Worm (Caenorhabditis elegans) whole organism, L1 larva: ENCODE results near the gene T05A8.6.
A peak's percentile ranks its signal among the peaks of the same experiment; 100 is the strongest.

Experiments used
- C16A3.4 ChIP-seq: fragments of 150-350 bp; optimal IDR thresholded peaks from 2 replicates; lab custom pipeline; 2014; ENCODE audit warnings: missing biosample characterization, missing genetic modification characterization
- C34B4.2 ChIP-seq: sonication (generic microtip); optimal IDR thresholded peaks from 2 replicates; lab custom pipeline; 2017; ENCODE audit warnings: mild to moderate bottlenecking, missing genetic modification characterization, missing compliant biosample characterization
- Y116A8C.19 ChIP-seq: sonication (generic microtip); optimal IDR thresholded peaks from 2 replicates; lab custom pipeline; 2016; ENCODE audit warnings: missing compliant biosample characterization, missing genetic modification characterization, borderline replicate concordance
- aha-1 ChIP-seq: fragments of 150-350 bp; optimal IDR thresholded peaks from 2 replicates; lab custom pipeline; 2014; ENCODE audit warnings: missing biosample characterization, missing genetic modification characterization
- alr-1 ChIP-seq: fragments of 200-800 bp; sonication (Bioruptor generic); optimal IDR thresholded peaks from 2 replicates; lab custom pipeline; 2018; ENCODE audit warnings: borderline replicate concordance, mild to moderate bottlenecking, missing genetic modification characterization, missing compliant biosample characterization
- blmp-1 ChIP-seq: fragments of 150-350 bp; optimal IDR thresholded peaks from 2 replicates; lab custom pipeline; 2014; ENCODE audit warnings: missing biosample characterization, missing genetic modification characterization
- ceh-8 ChIP-seq: fragments of 200-800 bp; sonication (Bioruptor generic); optimal IDR thresholded peaks from 2 replicates; lab custom pipeline; 2018; ENCODE audit warnings: mild to moderate bottlenecking, missing genetic modification characterization, moderate library complexity, missing compliant biosample characterization
- ceh-82 ChIP-seq, 3 experiments: fragments of 150-350 bp in 1 of 3; sonication (generic microtip) in 2 of 3; optimal IDR thresholded peaks; 2 replicates each; lab custom pipeline; 2014 to 2017; ENCODE audit warnings: missing biosample characterization in 3 of 3, missing genetic modification characterization in 3 of 3
- efl-1 ChIP-seq, 4 experiments: fragments of 150-350 bp; optimal IDR thresholded peaks in 3 of 4; peaks in 1 of 4; 1 replicate in 1 of 4; 2 replicates in 3 of 4; lab custom pipeline; 2014; ENCODE audit warnings: missing biosample characterization in 2 of 4, missing genetic modification characterization in 2 of 4, missing genetic modification reagents in 2 of 4
- egl-13 ChIP-seq: sonication (generic microtip); optimal IDR thresholded peaks from 2 replicates; lab custom pipeline; 2016; ENCODE audit warnings: missing genotype, missing genetic modification reagents, missing genetic modification characterization, missing compliant biosample characterization
- egl-27 ChIP-seq, 2 experiments: fragments of 150-350 bp in 1 of 2; sonication (generic microtip); optimal IDR thresholded peaks; 3 replicates each; lab custom pipeline; 2017 to 2018; ENCODE audit warnings: missing biosample characterization in 2 of 2, missing genetic modification characterization in 2 of 2, missing genetic modification reagents in 2 of 2
- elt-2 ChIP-seq: sonication (generic microtip); optimal IDR thresholded peaks from 2 replicates; lab custom pipeline; 2016; ENCODE audit warnings: missing genetic modification characterization, mild to moderate bottlenecking, inconsistent platforms, missing compliant biosample characterization, missing genetic modification reagents
- elt-3 ChIP-seq, 6 experiments: fragments of 150-350 bp in 1 of 6; sonication (generic microtip); optimal IDR thresholded peaks; 2 replicates each; lab custom pipeline; 2017 to 2018; ENCODE audit warnings: missing biosample characterization in 6 of 6, missing genetic modification characterization in 6 of 6, inconsistent platforms in 1 of 6
- fkh-10 ChIP-seq: sonication (generic microtip); optimal IDR thresholded peaks from 2 replicates; lab custom pipeline; 2017; ENCODE audit warnings: missing biosample characterization, missing genetic modification reagents, missing genetic modification characterization
- fkh-4 ChIP-seq: sonication (generic microtip); optimal IDR thresholded peaks from 2 replicates; lab custom pipeline; 2016; ENCODE audit warnings: missing compliant biosample characterization, missing genetic modification characterization, borderline replicate concordance
- fkh-8 ChIP-seq: sonication (generic microtip); optimal IDR thresholded peaks from 2 replicates; lab custom pipeline; 2016; ENCODE audit warnings: mild to moderate bottlenecking, missing genetic modification characterization, missing compliant biosample characterization
- hlh-17 ChIP-seq: fragments of 200-800 bp; sonication (Bioruptor generic); optimal IDR thresholded peaks from 2 replicates; lab custom pipeline; 2018; ENCODE audit warnings: missing genetic modification characterization, mild to moderate bottlenecking, missing compliant biosample characterization, moderate library complexity, borderline replicate concordance
- isw-1 ChIP-seq: fragments of 200-800 bp; sonication (Bioruptor generic); IDR thresholded peaks from 2 replicates; pipeline ENCODE4 v1.3.6; 2022; ENCODE audit warnings: missing genetic modification characterization, missing compliant biosample characterization
- lin-14 ChIP-seq: fragments of 200-800 bp; sonication (Bioruptor generic); optimal IDR thresholded peaks from 2 replicates; lab custom pipeline; 2018; ENCODE audit warnings: mild to moderate bottlenecking, missing genetic modification characterization, moderate library complexity, missing compliant biosample characterization
- lin-35 ChIP-seq, 2 experiments: fragments of 150-350 bp; optimal IDR thresholded peaks; 2 replicates each; lab custom pipeline; 2014; ENCODE audit warnings: missing biosample characterization in 2 of 2, missing genetic modification characterization in 2 of 2, missing genetic modification reagents in 2 of 2
- lir-3 ChIP-seq: sonication (generic microtip); optimal IDR thresholded peaks from 2 replicates; lab custom pipeline; 2016; ENCODE audit warnings: mild to moderate bottlenecking, missing genetic modification characterization, moderate library complexity, missing compliant biosample characterization; ENCODE audit not compliant: poor library complexity
- lsy-2 ChIP-seq, 2 experiments: fragments of 150-350 bp; optimal IDR thresholded peaks; 2 replicates each; lab custom pipeline; 2014; ENCODE audit warnings: missing biosample characterization in 2 of 2, missing genetic modification characterization in 2 of 2
- mab-9 ChIP-seq: fragments of 200-800 bp; sonication (Bioruptor generic); IDR thresholded peaks from 2 replicates; pipeline ENCODE4 v1.3.6; 2022; ENCODE audit warnings: missing genetic modification reagents, missing genetic modification characterization, missing compliant biosample characterization
- mdl-1 ChIP-seq, 2 experiments: fragments of 150-350 bp; optimal IDR thresholded peaks; 2 replicates each; lab custom pipeline; 2014 to 2017; ENCODE audit warnings: missing biosample characterization in 2 of 2, missing genetic modification characterization in 2 of 2, inconsistent platforms in 1 of 2
- nhr-11 ChIP-seq: fragments of 150-350 bp; optimal IDR thresholded peaks from 2 replicates; lab custom pipeline; 2014; ENCODE audit warnings: missing biosample characterization, missing genetic modification characterization
- nhr-12 ChIP-seq: sonication (generic microtip); optimal IDR thresholded peaks from 2 replicates; lab custom pipeline; 2017; ENCODE audit warnings: missing biosample characterization, missing genetic modification characterization
- nhr-20 ChIP-seq: sonication (generic microtip); optimal IDR thresholded peaks from 2 replicates; lab custom pipeline; 2016; ENCODE audit warnings: mild to moderate bottlenecking, missing genetic modification characterization, missing compliant biosample characterization
- nhr-237 ChIP-seq: fragments of 150-350 bp; optimal IDR thresholded peaks from 2 replicates; lab custom pipeline; 2014; ENCODE audit warnings: missing biosample characterization, missing genetic modification characterization
- nhr-28 ChIP-seq: fragments of 150-350 bp; optimal IDR thresholded peaks from 2 replicates; lab custom pipeline; 2014; ENCODE audit warnings: missing biosample characterization, missing genetic modification characterization
- nhr-47 ChIP-seq: sonication (generic microtip); optimal IDR thresholded peaks from 2 replicates; lab custom pipeline; 2016; ENCODE audit warnings: mild to moderate bottlenecking, missing genetic modification characterization, moderate library complexity, missing compliant biosample characterization
- nhr-71 ChIP-seq: sonication (generic microtip); optimal IDR thresholded peaks from 2 replicates; lab custom pipeline; 2016; ENCODE audit warnings: mild to moderate bottlenecking, missing genetic modification characterization, moderate library complexity, missing compliant biosample characterization
- nhr-90 ChIP-seq: sonication (generic microtip); optimal IDR thresholded peaks from 2 replicates; lab custom pipeline; 2016; ENCODE audit warnings: mild to moderate bottlenecking, missing genetic modification characterization, missing compliant biosample characterization; ENCODE audit not compliant: poor library complexity
- pag-3 ChIP-seq: sonication (generic microtip); optimal IDR thresholded peaks from 2 replicates; lab custom pipeline; 2017; ENCODE audit warnings: missing genetic modification characterization, mild to moderate bottlenecking, missing compliant biosample characterization, antibody characterized with exemption, borderline replicate concordance; ENCODE audit not compliant: insufficient read depth
- pqm-1 ChIP-seq: sonication (generic microtip); optimal IDR thresholded peaks from 3 replicates; lab custom pipeline; 2017; ENCODE audit warnings: missing biosample characterization, missing genetic modification characterization
- rnt-1 ChIP-seq: sonication (generic microtip); optimal IDR thresholded peaks from 2 replicates; lab custom pipeline; 2016; ENCODE audit warnings: mild to moderate bottlenecking, missing genetic modification characterization, moderate library complexity, missing compliant biosample characterization
- sox-4 ChIP-seq: sonication (generic microtip); optimal IDR thresholded peaks from 2 replicates; lab custom pipeline; 2016; ENCODE audit warnings: missing genetic modification characterization, missing compliant biosample characterization
- sup-37 ChIP-seq: fragments of 200-800 bp; sonication (Bioruptor generic); optimal IDR thresholded peaks from 2 replicates; lab custom pipeline; 2018; ENCODE audit warnings: mild to moderate bottlenecking, missing genetic modification characterization, missing compliant biosample characterization
- swsn-7 ChIP-seq: sonication (generic microtip); optimal IDR thresholded peaks from 2 replicates; lab custom pipeline; 2016; ENCODE audit warnings: missing genetic modification characterization, missing compliant biosample characterization
- tbx-2 ChIP-seq: sonication (generic microtip); optimal IDR thresholded peaks from 2 replicates; lab custom pipeline; 2016; ENCODE audit warnings: missing genetic modification characterization, missing compliant biosample characterization
- tlp-1 ChIP-seq: fragments of 150-350 bp; optimal IDR thresholded peaks from 2 replicates; lab custom pipeline; 2014; ENCODE audit warnings: missing biosample characterization, missing genetic modification characterization
- unc-130 ChIP-seq: fragments of 150-350 bp; optimal IDR thresholded peaks from 2 replicates; lab custom pipeline; 2017; ENCODE audit warnings: missing biosample characterization, missing genetic modification characterization, inconsistent platforms
- unc-30 ChIP-seq: sonication (generic microtip); optimal IDR thresholded peaks from 2 replicates; lab custom pipeline; 2017; ENCODE audit warnings: missing biosample characterization, missing genetic modification characterization
- unc-98 ChIP-seq: fragments of 200-800 bp; sonication (Bioruptor generic); IDR thresholded peaks from 2 replicates; pipeline ENCODE4 v1.3.6; 2022; ENCODE audit warnings: missing genetic modification characterization, missing compliant biosample characterization
- xbp-1 ChIP-seq: sonication (generic microtip); optimal IDR thresholded peaks from 2 replicates; lab custom pipeline; 2016; ENCODE audit warnings: missing genetic modification characterization, missing compliant biosample characterization
- zag-1 ChIP-seq: fragments of 150-350 bp; optimal IDR thresholded peaks from 2 replicates; lab custom pipeline; 2014; ENCODE audit warnings: missing biosample characterization, missing genetic modification characterization
- zip-4 ChIP-seq: fragments of 200-800 bp; sonication (Bioruptor generic); optimal IDR thresholded peaks from 2 replicates; lab custom pipeline; 2018; ENCODE audit warnings: mild to moderate bottlenecking, missing genetic modification characterization, moderate library complexity, missing compliant biosample characterization
- ztf-11 ChIP-seq, 2 experiments: sonication (generic microtip); optimal IDR thresholded peaks; 2 replicates each; lab custom pipeline; 2016 to 2017; ENCODE audit warnings: missing genetic modification characterization in 2 of 2, missing biosample characterization in 1 of 2, missing compliant biosample characterization in 1 of 2

Gene T05A8.6

ce11 chrII:2710919-2711318 is 28.6 kb downstream of the T05A8.6 start, which contains the start of gene T05A8.2:
TSS of gene T05A8.2 (minus strand) at chrII:2711019.
- TF ChIP-seq blmp-1 (tag; lab: Kevin White, UChicago) (no peak), xbp-1 (tag; lab: Kevin White, UChicago) (no peak), unc-130 (tag; lab: Kevin White, UChicago) (no peak), aha-1 (tag; lab: Kevin White, UChicago) (no peak), nhr-11 (no peak), tbx-2 (no peak), lsy-2 (tag; optimal IDR thresholded peaks at IDR 0.05; lab: Kevin White, UChicago) (no peak), nhr-28 (tag; lab: Kevin White, UChicago) (no peak), egl-27 (tag; optimal IDR thresholded peaks at IDR 0.05; lab: Kevin White, UChicago) (no peak), fkh-4 (tag; lab: Kevin White, UChicago) (no peak), fkh-10 (no peak), nhr-237 (no peak), hlh-17 (GFP tag; lab: Kevin White, UChicago) (no peak), unc-98 (GFP tag; lab: Robert Waterston, UW) (no peak), nhr-90 (tag; lab: Kevin White, UChicago) (no peak)

ce11 chrII:2709942-2710341 is 29.6 kb downstream of the T05A8.6 start, which contains the start of gene T05A8.1:
TSS of gene T05A8.1 (minus strand) at chrII:2710042.
- TF ChIP-seq pqm-1 (tag; lab: Kevin White, UChicago), result no peak
- TF ChIP-seq xbp-1 (tag; lab: Kevin White, UChicago), result no peak
- TF ChIP-seq nhr-28 (tag; lab: Kevin White, UChicago), result no peak
- no peak for TF ChIP-seq nhr-12
- TF ChIP-seq pag-3, result no peak
- TF ChIP-seq egl-13 (tag; lab: Kevin White, UChicago), result no peak
- no peak for TF ChIP-seq lin-35 (GFP tag; optimal IDR thresholded peaks at IDR 0.05; lab: Kevin White, UChicago)
- TF ChIP-seq zag-1 (tag; lab: Kevin White, UChicago), result no peak

- TF ChIP-seq unc-30 (tag; lab: Kevin White, UChicago), result no peak
- TF ChIP-seq isw-1 (GFP tag; lab: Robert Waterston, UW), result no peak
- no peak for TF ChIP-seq pqm-1 (tag; lab: Kevin White, UChicago)
- no peak for TF ChIP-seq sox-4 (tag; lab: Kevin White, UChicago)
- TF ChIP-seq C16A3.4 (tag; lab: Kevin White, UChicago), result no peak
- TF ChIP-seq rnt-1 (tag; lab: Kevin White, UChicago), result peak; percentile 29
- no peak for TF ChIP-seq alr-1 (tag; lab: Kevin White, UChicago)
- TF ChIP-seq lin-35 (GFP tag; optimal IDR thresholded peaks at IDR 0.05; lab: Kevin White, UChicago), result peak in 1 of 2 experiments; percentile 34
- TF ChIP-seq nhr-71 (tag; lab: Kevin White, UChicago), result peak; percentile 42
- no peak for TF ChIP-seq tbx-2
- no peak for TF ChIP-seq C34B4.2 (tag; lab: Kevin White, UChicago)
- TF ChIP-seq elt-2 (tag; lab: Kevin White, UChicago), result no peak
- TF ChIP-seq zag-1 (tag; lab: Kevin White, UChicago), result no peak
- TF ChIP-seq lin-14 (GFP tag; lab: Kevin White, UChicago), result peak; percentile 66
- no peak for TF ChIP-seq ztf-11 (tag; optimal IDR thresholded peaks at IDR 0.05; lab: Kevin White, UChicago)
- TF ChIP-seq zip-4 (GFP tag; lab: Kevin White, UChicago), result no peak
- peak; percentile 29 to 64 for TF ChIP-seq efl-1 (optimal IDR thresholded peaks at IDR 0.05; lab: Kevin White, UChicago)
- no peak for TF ChIP-seq efl-1 (GFP tag; optimal IDR thresholded peaks at IDR 0.05 in 1 of 2; lab: Kevin White, UChicago)
- TF ChIP-seq sup-37 (GFP tag; lab: Kevin White, UChicago), result no peak
- TF ChIP-seq nhr-47 (tag; lab: Kevin White, UChicago), result peak; percentile 23
- TF ChIP-seq nhr-20 (tag; lab: Kevin White, UChicago), result peak; percentile 7
- no peak for TF ChIP-seq ceh-8 (GFP tag; lab: Kevin White, UChicago)
- TF ChIP-seq Y116A8C.19 (tag; lab: Kevin White, UChicago), result no peak
- no peak for TF ChIP-seq swsn-7 (tag; lab: Kevin White, UChicago)
- no peak for TF ChIP-seq elt-3 (tag; optimal IDR thresholded peaks at IDR 0.05; lab: Kevin White, UChicago)
- no peak for TF ChIP-seq ceh-82 (tag; optimal IDR thresholded peaks at IDR 0.05; lab: Kevin White, UChicago)
- no peak for TF ChIP-seq lir-3 (tag; lab: Kevin White, UChicago)
- TF ChIP-seq tlp-1, result no peak
- TF ChIP-seq fkh-8, result peak; percentile 55
- peak in 1 of 2 experiments; percentile 8 for TF ChIP-seq mdl-1 (tag; optimal IDR thresholded peaks at IDR 0.05; lab: Kevin White, UChicago)
- TF ChIP-seq mab-9 (GFP tag; lab: Robert Waterston, UW), result no peak
- no peak for TF ChIP-seq fkh-10
- no peak for TF ChIP-seq blmp-1 (tag; lab: Kevin White, UChicago)
Observed at ce11 chrII:2707872-2708271, 31.6 kb downstream of the T05A8.6 start, which contains the start of gene Y47G7B.2. TSS of gene Y47G7B.2 (minus strand) at chrII:2708014.
